Worm (Caenorhabditis elegans) whole organism, young adult: ENCODE results near the gene fic-1.

Experiments used
- B0035.1 ChIP-seq: sonication (generic microtip); optimal IDR thresholded peaks from 2 replicates; lab custom pipeline; 2016; ENCODE audit warnings: missing genetic modification characterization, mild to moderate bottlenecking, missing compliant biosample characterization, missing genotype, missing genetic modification reagents
- D2030.7 ChIP-seq: fragments of 200-800 bp; sonication (Bioruptor generic); IDR thresholded peaks from 2 replicates; pipeline ENCODE4 v1.3.6; 2022; ENCODE audit warnings: missing genetic modification reagents, missing genetic modification characterization, missing compliant biosample characterization
- F22D6.2 ChIP-seq: sonication (generic microtip); optimal IDR thresholded peaks from 2 replicates; lab custom pipeline; 2016; ENCODE audit warnings: mild to moderate bottlenecking, missing genetic modification characterization, missing compliant biosample characterization
- F39B2.1 ChIP-seq: fragments of 200-800 bp; sonication (Bioruptor generic); IDR thresholded peaks from 2 replicates; pipeline ENCODE4 v1.3.6; 2022; ENCODE audit warnings: missing genetic modification reagents, missing genetic modification characterization, missing compliant biosample characterization
- F52B5.7 ChIP-seq: sonication (generic microtip); optimal IDR thresholded peaks from 2 replicates; lab custom pipeline; 2016; ENCODE audit warnings: mild to moderate bottlenecking, missing genetic modification characterization, missing compliant biosample characterization
- F55B11.4 ChIP-seq: sonication (generic microtip); optimal IDR thresholded peaks from 2 replicates; lab custom pipeline; 2016; ENCODE audit warnings: missing compliant biosample characterization, missing genetic modification characterization, borderline replicate concordance; ENCODE audit not compliant: insufficient read depth
- F57A8.1 ChIP-seq: fragments of 200-800 bp; sonication (Bioruptor generic); optimal IDR thresholded peaks from 2 replicates; lab custom pipeline; 2018; ENCODE audit warnings: mild to moderate bottlenecking, missing genetic modification characterization, moderate library complexity, missing compliant biosample characterization
- F57C9.4 ChIP-seq: sonication (generic microtip); optimal IDR thresholded peaks from 2 replicates; lab custom pipeline; 2017; ENCODE audit warnings: mild to moderate bottlenecking, missing genetic modification characterization, missing compliant biosample characterization
- K11D2.4 ChIP-seq: fragments of 200-800 bp; sonication (Bioruptor generic); IDR thresholded peaks from 2 replicates; pipeline ENCODE4 v1.3.6; 2022; ENCODE audit warnings: missing genetic modification reagents, missing genetic modification characterization, missing compliant biosample characterization
- K12H6.12 ChIP-seq: fragments of 200-800 bp; sonication (Bioruptor generic); optimal IDR thresholded peaks from 2 replicates; lab custom pipeline; 2018; ENCODE audit warnings: mild to moderate bottlenecking, missing genetic modification characterization, missing compliant biosample characterization
- T07F8.4 ChIP-seq: sonication (generic microtip); optimal IDR thresholded peaks from 2 replicates; lab custom pipeline; 2016; ENCODE audit warnings: mild to moderate bottlenecking, missing genetic modification characterization, moderate library complexity, missing compliant biosample characterization
- T26A5.8 ChIP-seq: sonication (generic microtip); optimal IDR thresholded peaks from 2 replicates; lab custom pipeline; 2016; ENCODE audit warnings: missing genetic modification characterization, missing compliant biosample characterization
- Y53F4B.3 ChIP-seq: fragments of 200-800 bp; sonication (Bioruptor generic); IDR thresholded peaks from 2 replicates; pipeline ENCODE4 v1.3.6; 2022; ENCODE audit warnings: missing genetic modification reagents, missing genetic modification characterization, missing compliant biosample characterization
- akir-1 ChIP-seq: fragments of 200-800 bp; sonication (Bioruptor generic); optimal IDR thresholded peaks from 2 replicates; lab custom pipeline; 2018; ENCODE audit warnings: mild to moderate bottlenecking, missing genetic modification characterization, moderate library complexity, missing compliant biosample characterization
- ama-1 ChIP-seq, 3 experiments: fragments of 150-350 bp in 1 of 3; sonication (generic microtip) in 2 of 3; optimal IDR thresholded peaks; 2 replicates each; lab custom pipeline; 2014 to 2018; ENCODE audit warnings: missing biosample characterization in 2 of 3, missing genetic modification characterization in 2 of 3, missing genetic modification reagents in 2 of 3
- aptf-2 ChIP-seq: fragments of 200-800 bp; sonication (Bioruptor generic); conservative IDR thresholded peaks from 2 replicates; pipeline ENCODE4 v1.3.6; 2022; ENCODE audit warnings: missing genetic modification reagents, missing genetic modification characterization, missing compliant biosample characterization
- atf-7 ChIP-seq: sonication (generic microtip); optimal IDR thresholded peaks from 2 replicates; lab custom pipeline; 2017; ENCODE audit warnings: mild to moderate bottlenecking, missing genetic modification characterization, missing compliant biosample characterization
- ceh-100 ChIP-seq: fragments of 200-800 bp; sonication (Bioruptor generic); IDR thresholded peaks from 2 replicates; pipeline ENCODE4 v1.3.6; 2022; ENCODE audit warnings: missing genetic modification reagents, missing genetic modification characterization, missing compliant biosample characterization
- ceh-27 ChIP-seq: fragments of 200-800 bp; sonication (Bioruptor generic); optimal IDR thresholded peaks from 2 replicates; lab custom pipeline; 2018; ENCODE audit warnings: mild to moderate bottlenecking, missing genetic modification characterization, moderate library complexity, missing compliant biosample characterization
- ceh-79 ChIP-seq: sonication (generic microtip); optimal IDR thresholded peaks from 2 replicates; lab custom pipeline; 2017; ENCODE audit warnings: mild to moderate bottlenecking, missing genetic modification characterization, missing compliant biosample characterization
- ceh-91 ChIP-seq: fragments of 200-800 bp; sonication (Bioruptor generic); IDR thresholded peaks from 2 replicates; pipeline ENCODE4 v1.3.6; 2022; ENCODE audit warnings: missing genetic modification reagents, missing genetic modification characterization, missing compliant biosample characterization
- dox-1 ChIP-seq: fragments of 200-800 bp; sonication (Bioruptor generic); IDR thresholded peaks from 2 replicates; pipeline ENCODE4 v1.3.6; 2022; ENCODE audit warnings: missing genetic modification reagents, missing genetic modification characterization, missing compliant biosample characterization
- dpff-1 ChIP-seq: sonication (generic microtip); optimal IDR thresholded peaks from 2 replicates; lab custom pipeline; 2017; ENCODE audit warnings: mild to moderate bottlenecking, missing genetic modification characterization, missing compliant biosample characterization
- fkh-3 ChIP-seq: sonication (generic microtip); optimal IDR thresholded peaks from 2 replicates; lab custom pipeline; 2016; ENCODE audit warnings: mild to moderate bottlenecking, missing genetic modification characterization, missing compliant biosample characterization
- gei-17 ChIP-seq: fragments of 200-800 bp; sonication (Bioruptor generic); optimal IDR thresholded peaks from 2 replicates; lab custom pipeline; 2018; ENCODE audit warnings: mild to moderate bottlenecking, missing genetic modification characterization, missing compliant biosample characterization
- lag-1 ChIP-seq: fragments of 200-800 bp; sonication (Bioruptor generic); IDR thresholded peaks from 2 replicates; pipeline ENCODE4 v1.3.6; 2022; ENCODE audit warnings: missing genetic modification reagents, missing genetic modification characterization, missing compliant biosample characterization
- let-526 ChIP-seq: fragments of 200-800 bp; sonication (Bioruptor generic); IDR thresholded peaks from 2 replicates; pipeline ENCODE4 v1.3.6; 2022; ENCODE audit warnings: missing genetic modification reagents, missing genetic modification characterization, missing compliant biosample characterization
- lsy-27 ChIP-seq: sonication (generic microtip); optimal IDR thresholded peaks from 2 replicates; lab custom pipeline; 2017; ENCODE audit warnings: missing genetic modification characterization, mild to moderate bottlenecking, missing compliant biosample characterization, antibody characterized with exemption, missing genotype, borderline replicate concordance; ENCODE audit not compliant: insufficient read depth
- madf-3 ChIP-seq: fragments of 200-800 bp; sonication (Bioruptor generic); IDR thresholded peaks from 2 replicates; pipeline ENCODE4 v1.3.6; 2022; ENCODE audit warnings: missing genetic modification reagents, missing genetic modification characterization, missing compliant biosample characterization
- madf-8 ChIP-seq: fragments of 200-800 bp; sonication (Bioruptor generic); conservative IDR thresholded peaks from 2 replicates; pipeline ENCODE4 v1.3.6; 2022; ENCODE audit warnings: missing genetic modification reagents, missing genetic modification characterization, missing compliant biosample characterization
- mcd-1 ChIP-seq: fragments of 200-800 bp; sonication (Bioruptor generic); IDR thresholded peaks from 2 replicates; pipeline ENCODE4 v1.3.6; 2022; ENCODE audit warnings: missing genetic modification reagents, missing genetic modification characterization, missing compliant biosample characterization
- mel-28 ChIP-seq: sonication (generic microtip); optimal IDR thresholded peaks from 2 replicates; lab custom pipeline; 2016; ENCODE audit warnings: borderline replicate concordance, mild to moderate bottlenecking, missing genetic modification characterization, missing compliant biosample characterization
- nfya-2 ChIP-seq: fragments of 200-800 bp; sonication (Bioruptor generic); IDR thresholded peaks from 2 replicates; pipeline ENCODE4 v1.3.6; 2022; ENCODE audit warnings: missing genetic modification reagents, missing genetic modification characterization, missing compliant biosample characterization
- nfyb-1 ChIP-seq: fragments of 200-800 bp; sonication (Bioruptor generic); IDR thresholded peaks from 2 replicates; pipeline ENCODE4 v1.3.6; 2022; ENCODE audit warnings: missing genetic modification reagents, missing genetic modification characterization, missing compliant biosample characterization
- nhr-179 ChIP-seq: sonication (generic microtip); optimal IDR thresholded peaks from 2 replicates; lab custom pipeline; 2016; ENCODE audit warnings: mild to moderate bottlenecking, missing genetic modification characterization, missing compliant biosample characterization
- nhr-27 ChIP-seq: fragments of 200-800 bp; sonication (Bioruptor generic); optimal IDR thresholded peaks from 2 replicates; lab custom pipeline; 2018; ENCODE audit warnings: mild to moderate bottlenecking, missing genetic modification characterization, moderate library complexity, missing compliant biosample characterization
- nhr-80 ChIP-seq: sonication (generic microtip); optimal IDR thresholded peaks from 2 replicates; lab custom pipeline; 2016; ENCODE audit warnings: missing genetic modification characterization, missing compliant biosample characterization
- pbrm-1 ChIP-seq: fragments of 200-800 bp; sonication (Bioruptor generic); IDR thresholded peaks from 2 replicates; pipeline ENCODE4 v1.3.6; 2022; ENCODE audit warnings: missing genetic modification reagents, missing genetic modification characterization, missing compliant biosample characterization
- pha-4 ChIP-seq: fragments of 150-350 bp; sonication (generic microtip); optimal IDR thresholded peaks from 2 replicates; lab custom pipeline; 2014; ENCODE audit warnings: missing biosample characterization, missing genetic modification reagents, missing genetic modification characterization
- rec-8 ChIP-seq, 2 experiments: sonication (generic microtip); optimal IDR thresholded peaks; 2 replicates each; lab custom pipeline; 2016; ENCODE audit warnings: mild to moderate bottlenecking in 2 of 2, missing genetic modification characterization in 2 of 2, missing genetic modification reagents in 2 of 2, missing genotype in 2 of 2, missing biosample characterization in 1 of 2, missing compliant biosample characterization in 1 of 2, moderate library complexity in 1 of 2
- snpc-1.3 ChIP-seq: sonication (generic microtip); optimal IDR thresholded peaks from 2 replicates; lab custom pipeline; 2017; ENCODE audit warnings: missing genetic modification characterization, mild to moderate bottlenecking, missing compliant biosample characterization, antibody characterized with exemption, moderate library complexity, missing genotype, missing genetic modification reagents; ENCODE audit not compliant: insufficient read depth
- somi-1 ChIP-seq: fragments of 200-800 bp; sonication (Bioruptor generic); optimal IDR thresholded peaks from 2 replicates; lab custom pipeline; 2018; ENCODE audit warnings: mild to moderate bottlenecking, missing genetic modification characterization, missing compliant biosample characterization
- unc-130 ChIP-seq: sonication (generic microtip); optimal IDR thresholded peaks from 2 replicates; lab custom pipeline; 2016; ENCODE audit warnings: missing genetic modification reagents, missing genetic modification characterization, missing compliant biosample characterization
- zim-3 ChIP-seq: sonication (generic microtip); optimal IDR thresholded peaks from 2 replicates; lab custom pipeline; 2017; ENCODE audit warnings: mild to moderate bottlenecking, missing genetic modification characterization, moderate library complexity, missing compliant biosample characterization
- ztf-25 ChIP-seq: fragments of 200-800 bp; sonication (Bioruptor generic); IDR thresholded peaks from 2 replicates; pipeline ENCODE4 v1.3.6; 2022; ENCODE audit warnings: missing genetic modification reagents, missing genetic modification characterization, missing compliant biosample characterization
- ztf-3 ChIP-seq: fragments of 200-800 bp; sonication (Bioruptor generic); optimal IDR thresholded peaks from 2 replicates; lab custom pipeline; 2018; ENCODE audit warnings: mild to moderate bottlenecking, missing genetic modification characterization, missing compliant biosample characterization
- ztf-6 ChIP-seq: fragments of 200-800 bp; sonication (Bioruptor generic); IDR thresholded peaks from 2 replicates; pipeline ENCODE4 v1.3.6; 2022; ENCODE audit warnings: missing genetic modification reagents, missing genetic modification characterization, missing compliant biosample characterization

fic-1 gene

DNA sequence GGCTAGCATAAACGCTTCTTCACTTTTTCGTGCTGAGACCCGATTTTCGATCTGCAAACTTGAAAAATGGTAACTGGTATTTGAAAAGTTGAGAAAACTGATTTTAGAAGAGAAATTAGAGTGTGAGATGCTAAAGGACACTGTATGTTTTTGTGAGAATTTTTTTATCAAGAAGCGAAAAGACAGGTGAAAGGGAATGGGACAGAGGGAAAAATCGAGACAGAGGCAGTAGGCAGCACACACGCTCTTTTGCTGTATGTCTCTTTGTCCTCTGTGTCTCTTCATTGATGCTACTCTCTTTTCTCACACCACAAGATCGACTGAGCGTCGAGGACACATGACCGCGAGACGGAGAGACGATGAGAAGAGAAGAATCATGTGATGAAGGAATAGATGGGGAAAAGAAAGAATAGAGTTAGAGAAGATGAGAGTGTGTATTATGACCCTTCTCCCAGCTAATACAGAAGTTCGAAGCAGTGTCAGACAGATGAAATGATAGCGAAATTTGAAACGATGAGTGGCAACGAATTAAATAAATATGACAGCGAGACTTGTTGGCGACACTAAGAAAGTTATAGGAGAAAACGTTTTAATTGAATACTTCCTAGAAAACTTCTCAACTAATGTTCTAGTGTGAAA, 1.3 kb upstream of the fic-1 start, which contains the start of gene lgg-2 (continued):
- TF ChIP-seq K11D2.4, result peak; percentile 91
- TF ChIP-seq aptf-2 (GFP tag; lab: Robert Waterston, UW), result no peak
- no peak for TF ChIP-seq F57C9.4
- peak; percentile 50 for TF ChIP-seq ceh-100
- TF ChIP-seq unc-130 (GFP tag; lab: Kevin White, UChicago), result no peak
- TF ChIP-seq rec-8 (tag; optimal IDR thresholded peaks at IDR 0.05; lab: Kevin White, UChicago), result no peak
- peak; percentile 80 for TF ChIP-seq mcd-1
- no peak for TF ChIP-seq F39B2.1 (GFP tag; lab: Robert Waterston, UW)
- 0 out of 2 replicates have a peak, but pooled peaks have one; percentile 64 for TF ChIP-seq madf-3
- peak; percentile 92 for TF ChIP-seq nhr-80 (tag; lab: Kevin White, UChicago)
- no peak for TF ChIP-seq ceh-91
- no peak for TF ChIP-seq snpc-1.3 (tag; lab: Kevin White, UChicago)
- no peak for TF ChIP-seq mel-28 (tag; lab: Kevin White, UChicago)
- no peak for TF ChIP-seq T26A5.8 (tag; lab: Kevin White, UChicago)
- TF ChIP-seq fkh-3, result no peak
- no peak for TF ChIP-seq nfya-2 (GFP tag; lab: Robert Waterston, UW)
- peak; percentile 92 for TF ChIP-seq nfyb-1 (GFP tag; lab: Robert Waterston, UW)
- TF ChIP-seq lsy-27 (tag; lab: Kevin White, UChicago), result no peak
- no peak for TF ChIP-seq ceh-79 (tag; lab: Kevin White, UChicago)
- TF ChIP-seq somi-1, result peak; percentile 95
- TF ChIP-seq dpff-1 (tag; lab: Kevin White, UChicago), result no peak
- peak; percentile 67 for TF ChIP-seq gei-17
- TF ChIP-seq lag-1 (GFP tag; lab: Robert Waterston, UW), result no peak
- peak; percentile 94 for TF ChIP-seq ceh-27 (GFP tag; lab: Kevin White, UChicago)
- TF ChIP-seq K12H6.12 (tag; lab: Kevin White, UChicago), result peak; percentile 68
- peak; percentile 40 for TF ChIP-seq ztf-3 (GFP tag; lab: Kevin White, UChicago)
- TF ChIP-seq zim-3 (tag; lab: Kevin White, UChicago), result no peak
- TF ChIP-seq let-526 (GFP tag; lab: Robert Waterston, UW), result peak; percentile 28; the same call in 1 of the 2 replicates
- TF ChIP-seq ama-1 (optimal IDR thresholded peaks at IDR 0.05; lab: Kevin White, UChicago), result no peak
- no peak for TF ChIP-seq ama-1 (GFP tag; optimal IDR thresholded peaks at IDR 0.05; lab: Kevin White, UChicago)
- peak; percentile 67 for TF ChIP-seq pha-4 (tag; lab: Kevin White, UChicago)
- TF ChIP-seq Y53F4B.3 (GFP tag; lab: Robert Waterston, UW), result no peak
- TF ChIP-seq F57A8.1 (GFP tag; lab: Kevin White, UChicago), result no peak
- peak; percentile 87 for TF ChIP-seq atf-7
- peak; percentile 35 for TF ChIP-seq B0035.1 (tag; lab: Kevin White, UChicago)
- peak; percentile 77; the same call in 1 of the 2 replicates for TF ChIP-seq pbrm-1 (GFP tag; lab: Robert Waterston, UW)
- no peak for TF ChIP-seq T07F8.4
- TF ChIP-seq nhr-27 (tag; lab: Kevin White, UChicago), result no peak
- TF ChIP-seq akir-1 (GFP tag; lab: Kevin White, UChicago), result no peak
- TF ChIP-seq F22D6.2 (tag; lab: Kevin White, UChicago), result peak; percentile 84
- no peak for TF ChIP-seq F52B5.7 (tag; lab: Kevin White, UChicago)
- no peak for TF ChIP-seq ztf-25 (GFP tag; lab: Robert Waterston, UW)
- no peak for TF ChIP-seq F55B11.4 (tag; lab: Kevin White, UChicago)
- no peak for TF ChIP-seq D2030.7
- 0 out of 2 replicates have a peak, but pooled peaks have one; percentile 24 for TF ChIP-seq ztf-6 (GFP tag; lab: Robert Waterston, UW)
- TF ChIP-seq dox-1 (GFP tag; lab: Robert Waterston, UW), result peak; percentile 76
- no peak for TF ChIP-seq madf-8 (GFP tag; lab: Robert Waterston, UW)
- TF ChIP-seq nhr-179 (tag; lab: Kevin White, UChicago), result no peak
